Worm (Caenorhabditis elegans) whole organism, young adult: Measurements from ENCODE around the gene metl-9.

ENCODE experiments used
- F10E7.11 ChIP-seq: sonication (generic microtip); optimal IDR thresholded peaks from 2 replicates; lab custom pipeline; 2017; ENCODE audit warnings: mild to moderate bottlenecking, missing genetic modification characterization, moderate library complexity, missing compliant biosample characterization
- F57A8.1 ChIP-seq: fragments of 200-800 bp; sonication (Bioruptor generic); optimal IDR thresholded peaks from 2 replicates; lab custom pipeline; 2018; ENCODE audit warnings: mild to moderate bottlenecking, missing genetic modification characterization, moderate library complexity, missing compliant biosample characterization
- T07F8.4 ChIP-seq: sonication (generic microtip); optimal IDR thresholded peaks from 2 replicates; lab custom pipeline; 2016; ENCODE audit warnings: mild to moderate bottlenecking, missing genetic modification characterization, moderate library complexity, missing compliant biosample characterization
- Y56A3A.18 ChIP-seq: fragments of 200-800 bp; sonication (Bioruptor generic); IDR thresholded peaks from 2 replicates; pipeline ENCODE4 v1.3.6; 2022; ENCODE audit warnings: missing genetic modification reagents, missing genetic modification characterization, missing compliant biosample characterization
- akir-1 ChIP-seq: fragments of 200-800 bp; sonication (Bioruptor generic); optimal IDR thresholded peaks from 2 replicates; lab custom pipeline; 2018; ENCODE audit warnings: mild to moderate bottlenecking, missing genetic modification characterization, moderate library complexity, missing compliant biosample characterization
- attf-5 ChIP-seq: fragments of 200-800 bp; sonication (Bioruptor generic); optimal IDR thresholded peaks from 2 replicates; lab custom pipeline; 2018; ENCODE audit warnings: mild to moderate bottlenecking, missing genetic modification characterization, missing compliant biosample characterization
- bed-2 ChIP-seq: fragments of 200-800 bp; sonication (Bioruptor generic); IDR thresholded peaks from 2 replicates; pipeline ENCODE4 v1.3.6; 2022; ENCODE audit warnings: missing genetic modification reagents, missing genetic modification characterization, missing compliant biosample characterization
- cebp-1 ChIP-seq, 2 experiments: fragments of 200-800 bp in 1 of 2; sonication (Bioruptor generic) in 1 of 2; sonication (generic microtip) in 1 of 2; IDR thresholded peaks in 1 of 2; optimal IDR thresholded peaks in 1 of 2; 2 replicates each; pipeline versions ENCODE4 v1.3.6 to Lab custom; 2017 to 2022; ENCODE audit warnings: missing compliant biosample characterization in 2 of 2, missing genetic modification characterization in 2 of 2, mild to moderate bottlenecking in 1 of 2, missing genetic modification reagents in 1 of 2, moderate library complexity in 1 of 2
- cebp-2 ChIP-seq: fragments of 200-800 bp; sonication (Bioruptor generic); IDR thresholded peaks from 2 replicates; pipeline ENCODE4 v1.3.6; 2022; ENCODE audit warnings: missing genetic modification characterization, missing compliant biosample characterization
- ceh-91 ChIP-seq: fragments of 200-800 bp; sonication (Bioruptor generic); IDR thresholded peaks from 2 replicates; pipeline ENCODE4 v1.3.6; 2022; ENCODE audit warnings: missing genetic modification reagents, missing genetic modification characterization, missing compliant biosample characterization
- die-1 ChIP-seq: sonication (generic microtip); optimal IDR thresholded peaks from 2 replicates; lab custom pipeline; 2016; ENCODE audit warnings: missing genotype, mild to moderate bottlenecking, missing genetic modification characterization, missing compliant biosample characterization
- dox-1 ChIP-seq: fragments of 200-800 bp; sonication (Bioruptor generic); IDR thresholded peaks from 2 replicates; pipeline ENCODE4 v1.3.6; 2022; ENCODE audit warnings: missing genetic modification reagents, missing genetic modification characterization, missing compliant biosample characterization
- dpff-1 ChIP-seq: sonication (generic microtip); optimal IDR thresholded peaks from 2 replicates; lab custom pipeline; 2017; ENCODE audit warnings: mild to moderate bottlenecking, missing genetic modification characterization, missing compliant biosample characterization
- efl-1 ChIP-seq: fragments of 150-350 bp; optimal IDR thresholded peaks from 2 replicates; lab custom pipeline; 2014; ENCODE audit warnings: missing biosample characterization, missing genetic modification reagents, missing genetic modification characterization
- ets-4 ChIP-seq: fragments of 200-800 bp; sonication (Bioruptor generic); optimal IDR thresholded peaks from 2 replicates; lab custom pipeline; 2018; ENCODE audit warnings: mild to moderate bottlenecking, missing genetic modification characterization, missing compliant biosample characterization
- hlh-12 ChIP-seq: sonication (generic microtip); optimal IDR thresholded peaks from 2 replicates; lab custom pipeline; 2016; ENCODE audit warnings: missing genetic modification characterization, missing compliant biosample characterization
- lin-40 ChIP-seq: sonication (generic microtip); optimal IDR thresholded peaks from 2 replicates; lab custom pipeline; 2016; ENCODE audit warnings: missing genetic modification characterization, mild to moderate bottlenecking, missing compliant biosample characterization, missing genotype, missing genetic modification reagents
- lir-1 ChIP-seq: fragments of 200-800 bp; sonication (Bioruptor generic); conservative IDR thresholded peaks from 2 replicates; pipeline ENCODE4 v1.3.6; 2022; ENCODE audit warnings: missing genetic modification reagents, missing genetic modification characterization, missing compliant biosample characterization
- lsl-1 ChIP-seq: fragments of 200-800 bp; sonication (Bioruptor generic); optimal IDR thresholded peaks from 2 replicates; lab custom pipeline; 2018; ENCODE audit warnings: mild to moderate bottlenecking, missing genetic modification characterization, moderate library complexity, missing compliant biosample characterization
- lsy-27 ChIP-seq: sonication (generic microtip); optimal IDR thresholded peaks from 2 replicates; lab custom pipeline; 2017; ENCODE audit warnings: missing genetic modification characterization, mild to moderate bottlenecking, missing compliant biosample characterization, antibody characterized with exemption, missing genotype, borderline replicate concordance; ENCODE audit not compliant: insufficient read depth
- mel-28 ChIP-seq: sonication (generic microtip); optimal IDR thresholded peaks from 2 replicates; lab custom pipeline; 2016; ENCODE audit warnings: borderline replicate concordance, mild to moderate bottlenecking, missing genetic modification characterization, missing compliant biosample characterization
- mxl-1 ChIP-seq: sonication (generic microtip); optimal IDR thresholded peaks from 2 replicates; lab custom pipeline; 2016; ENCODE audit warnings: missing genetic modification characterization, missing compliant biosample characterization
- nhr-179 ChIP-seq: sonication (generic microtip); optimal IDR thresholded peaks from 2 replicates; lab custom pipeline; 2016; ENCODE audit warnings: mild to moderate bottlenecking, missing genetic modification characterization, missing compliant biosample characterization
- pha-4 ChIP-seq: fragments of 150-350 bp; sonication (generic microtip); optimal IDR thresholded peaks from 2 replicates; lab custom pipeline; 2014; ENCODE audit warnings: missing biosample characterization, missing genetic modification reagents, missing genetic modification characterization
- repo-1 ChIP-seq: sonication (generic microtip); optimal IDR thresholded peaks from 2 replicates; lab custom pipeline; 2017; ENCODE audit warnings: mild to moderate bottlenecking, missing genetic modification characterization, missing compliant biosample characterization
- snpc-4 ChIP-seq, 5 experiments: fragments of 150-350 bp in 1 of 5; sonication (generic microtip) in 4 of 5; optimal IDR thresholded peaks; 2 replicates each; lab custom pipeline; 2014 to 2018; ENCODE audit warnings: missing genetic modification characterization in 5 of 5, missing biosample characterization in 3 of 5, antibody characterized with exemption in 2 of 5, mild to moderate bottlenecking in 2 of 5, missing compliant biosample characterization in 2 of 5, missing genotype in 2 of 5, moderate library complexity in 2 of 5, missing genetic modification reagents in 1 of 5
- somi-1 ChIP-seq: fragments of 200-800 bp; sonication (Bioruptor generic); optimal IDR thresholded peaks from 2 replicates; lab custom pipeline; 2018; ENCODE audit warnings: mild to moderate bottlenecking, missing genetic modification characterization, missing compliant biosample characterization
- tlf-1 ChIP-seq: fragments of 200-800 bp; sonication (Bioruptor generic); optimal IDR thresholded peaks from 2 replicates; lab custom pipeline; 2018; ENCODE audit warnings: mild to moderate bottlenecking, missing genetic modification characterization, missing compliant biosample characterization
- unc-130 ChIP-seq: sonication (generic microtip); optimal IDR thresholded peaks from 2 replicates; lab custom pipeline; 2016; ENCODE audit warnings: missing genetic modification reagents, missing genetic modification characterization, missing compliant biosample characterization
- zim-3 ChIP-seq: sonication (generic microtip); optimal IDR thresholded peaks from 2 replicates; lab custom pipeline; 2017; ENCODE audit warnings: mild to moderate bottlenecking, missing genetic modification characterization, moderate library complexity, missing compliant biosample characterization
- ztf-28 ChIP-seq: fragments of 200-800 bp; sonication (Bioruptor generic); IDR thresholded peaks from 2 replicates; pipeline ENCODE4 v1.3.6; 2022; ENCODE audit warnings: missing genetic modification reagents, missing genetic modification characterization, missing compliant biosample characterization

The metl-9 gene

DNA sequence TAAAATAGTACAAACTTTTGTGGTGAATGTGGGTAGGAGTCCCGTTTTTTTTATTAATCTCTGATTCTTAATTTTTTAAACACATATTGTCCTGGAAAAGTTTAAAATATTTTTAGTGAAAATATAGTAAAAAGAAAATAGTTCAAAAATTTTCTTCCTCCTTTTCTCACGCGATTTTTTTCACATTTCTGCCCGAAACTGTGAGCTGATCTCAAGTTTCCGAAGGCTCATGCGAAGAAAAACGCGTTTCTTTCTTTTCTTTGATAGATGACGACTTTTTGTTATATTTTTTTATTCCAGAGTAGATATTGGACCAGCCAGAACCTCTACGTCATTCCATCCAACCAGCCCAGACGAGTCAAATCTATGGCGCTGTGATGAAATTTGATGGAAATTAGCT is 5.0 kb upstream of the metl-9 start, which contains the start of gene T03G11.9:
TSS of gene T03G11.9 (plus strand) at position 301 of the 400 bp plus-strand sequence.
- no peak for TF ChIP-seq F10E7.11 (tag; lab: Kevin White, UChicago)
- no peak for TF ChIP-seq akir-1
- no peak for TF ChIP-seq repo-1 (tag; lab: Kevin White, UChicago)
- no peak for TF ChIP-seq Y56A3A.18 (GFP tag; lab: Robert Waterston, UW)
- no peak for TF ChIP-seq F57A8.1 (GFP tag; lab: Kevin White, UChicago)
- no peak for TF ChIP-seq lsl-1
- TF ChIP-seq somi-1 = no peak
- TF ChIP-seq zim-3 (tag; lab: Kevin White, UChicago) = no peak
- TF ChIP-seq dox-1 (GFP tag; lab: Robert Waterston, UW) = no peak
- TF ChIP-seq ceh-91 (GFP tag; lab: Robert Waterston, UW) = no peak
- TF ChIP-seq cebp-1 (GFP tag; IDR thresholded peaks at IDR 0.05; lab: Robert Waterston, UW) = no peak
- no peak for TF ChIP-seq cebp-1 (tag; optimal IDR thresholded peaks at IDR 0.05; lab: Kevin White, UChicago)

DNA sequence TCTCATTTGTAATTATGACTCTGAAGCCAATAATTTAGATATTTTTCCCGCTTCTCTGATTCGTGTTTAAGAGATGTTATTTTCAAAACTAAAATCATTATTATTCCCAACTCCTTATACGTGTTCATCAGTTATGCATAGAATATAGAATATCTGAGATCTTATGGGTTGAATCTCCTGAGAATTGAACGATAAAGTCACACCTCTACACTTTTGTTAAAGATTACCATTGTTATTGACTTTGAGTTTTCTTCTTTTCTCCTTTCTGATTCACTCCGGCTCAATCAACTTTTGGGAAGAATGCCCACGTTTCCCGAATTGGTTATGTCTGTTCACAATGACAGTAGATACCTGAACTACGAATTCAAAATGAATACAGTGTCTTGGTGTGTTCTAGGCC is 924 bp upstream of the metl-9 start, which contains the start of gene sru-48:
TSS of gene sru-48 (plus strand) at position 301 of the 400 bp plus-strand sequence.
- TF ChIP-seq hlh-12 (tag; lab: Kevin White, UChicago) (no peak), lir-1 (GFP tag; lab: Robert Waterston, UW) (no peak), T07F8.4 (tag; lab: Kevin White, UChicago) (no peak), tlf-1 (no peak), dpff-1 (no peak), lin-40 (tag; lab: Kevin White, UChicago) (no peak), F57A8.1 (GFP tag; lab: Kevin White, UChicago) (no peak), cebp-2 (GFP tag; lab: Robert Waterston, UW) (no peak), nhr-179 (tag; lab: Kevin White, UChicago) (no peak), mxl-1 (tag; lab: Kevin White, UChicago) (no peak), zim-3 (tag; lab: Kevin White, UChicago) (no peak), snpc-4 (GFP tag; optimal IDR thresholded peaks at IDR 0.05; lab: Kevin White, UChicago) (no peak), snpc-4 (tag; optimal IDR thresholded peaks at IDR 0.05; lab: Kevin White, UChicago) (no peak)
- TF ChIP-seq, all 124 proteins: peak for 0

DNA sequence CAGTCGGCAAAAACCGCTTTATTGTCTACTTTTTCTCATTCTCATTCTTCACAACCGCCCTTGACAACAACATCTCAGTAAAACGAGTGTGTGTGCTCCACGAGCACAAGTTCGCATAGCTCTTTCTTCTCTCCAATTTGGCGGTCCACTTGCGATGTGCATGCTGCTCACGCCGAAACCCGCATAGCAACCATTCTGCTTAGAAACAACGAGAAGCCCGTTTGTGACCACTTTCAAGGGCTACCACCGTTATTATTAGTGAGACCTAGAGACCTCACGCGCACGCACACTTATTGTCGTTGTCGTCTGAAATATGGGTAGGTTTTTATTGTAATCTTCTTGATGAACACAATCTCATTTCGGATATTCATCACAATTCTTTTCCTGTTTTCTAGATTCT is 4.7 kb downstream of the metl-9 start, which contains the start of gene zchc-1A:
TSS of gene zchc-1A (plus strand) at position 114 of the 400 bp plus-strand sequence.
- TF ChIP-seq attf-5 (GFP tag; lab: Kevin White, UChicago) (no peak), F10E7.11 (tag; lab: Kevin White, UChicago) (no peak), ceh-91 (GFP tag; lab: Robert Waterston, UW) (no peak), efl-1 (GFP tag; lab: Kevin White, UChicago) (no peak), unc-130 (GFP tag; lab: Kevin White, UChicago) (no peak), ets-4 (GFP tag; lab: Kevin White, UChicago) (no peak), ztf-28 (GFP tag; lab: Robert Waterston, UW) (no peak), bed-2 (GFP tag; lab: Robert Waterston, UW) (no peak), mxl-1 (tag; lab: Kevin White, UChicago) (no peak), mel-28 (tag; lab: Kevin White, UChicago) (no peak), lsy-27 (tag; lab: Kevin White, UChicago) (no peak)

DNA sequence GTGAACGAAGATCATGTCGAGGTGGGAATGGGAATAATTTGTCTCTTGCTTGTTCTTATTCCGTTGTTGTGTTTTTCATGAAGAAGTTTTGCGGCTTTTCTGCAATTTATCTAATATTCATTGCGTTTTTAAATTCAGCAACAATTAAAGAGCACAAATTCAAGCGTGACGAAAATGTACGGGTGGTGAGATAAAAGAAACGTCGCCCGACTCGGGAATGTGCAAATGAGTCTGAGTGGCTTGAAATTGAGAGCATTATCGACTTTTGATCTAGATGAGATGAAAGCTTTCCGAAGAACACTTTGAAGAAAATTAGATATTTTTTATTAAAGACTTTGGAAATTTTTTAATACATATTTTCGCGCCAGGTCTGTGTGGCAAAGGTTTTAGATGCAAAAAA is 7.9 kb downstream of the metl-9 start, which contains the start of gene T03G11.10:
TSS of gene T03G11.10 (minus strand) at position 101 of the 400 bp plus-strand sequence.
- TF ChIP-seq pha-4 (tag; lab: Kevin White, UChicago) (no peak), die-1 (tag; lab: Kevin White, UChicago) (no peak)
